Fruit fly (Drosophila melanogaster): Measurements from ENCODE around the gene CG6171.

CG6171 gene

DNA sequence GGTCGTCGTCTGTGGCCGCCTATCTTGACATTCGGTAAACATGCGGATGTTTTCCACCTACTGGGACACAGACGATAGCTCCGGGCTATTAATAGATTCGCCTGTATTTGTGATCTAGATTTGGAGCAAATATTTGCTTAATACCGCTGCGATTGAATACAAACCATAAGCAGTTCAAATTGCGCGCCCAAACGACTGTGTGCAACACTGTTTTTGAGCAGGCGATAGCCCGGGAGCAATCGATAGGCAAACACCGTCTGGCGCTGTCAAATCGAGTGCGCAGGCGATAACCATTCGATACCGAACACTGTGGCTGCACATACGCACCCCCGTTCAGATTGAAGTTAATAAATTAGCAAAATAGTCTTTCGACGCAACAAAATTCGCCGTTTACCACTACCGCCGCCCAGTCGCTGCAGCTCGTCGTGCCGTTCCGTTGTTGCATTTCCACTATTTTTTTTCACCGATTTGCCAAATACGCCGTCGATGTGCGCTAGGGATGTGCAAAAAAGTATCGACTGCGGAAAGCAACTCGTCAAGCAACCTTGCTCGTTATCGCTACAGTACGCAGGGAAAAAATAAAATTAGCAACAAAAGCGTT is 44.6 kb upstream of the CG6171 start, which contains the start of gene Atx2 (continued):
- TF ChIP-seq CG1233 (GFP tag; optimal IDR thresholded peaks at IDR 0.05) = peak; percentile 3
- peak; percentile 95 for TF ChIP-seq tna (GFP tag; IDR thresholded peaks at IDR 0.05; ENCODE audit: partially characterized antibody)
- no peak for TF ChIP-seq CG13894 (tag; optimal IDR thresholded peaks at IDR 0.05)
- peak; percentile 45 for TF ChIP-seq Antp (GFP tag; optimal IDR thresholded peaks at IDR 0.05)
- peak; percentile 8 for TF ChIP-seq CG3407 (GFP tag; optimal IDR thresholded peaks at IDR 0.05)
- peak; percentile 24; the same call in 1 of the 2 replicates for TF ChIP-seq wdn (GFP tag; IDR thresholded peaks at IDR 0.05)
- TF ChIP-seq NK7.1 (GFP tag; optimal IDR thresholded peaks at IDR 0.05) = peak; percentile 1
- peak; percentile 30 for TF ChIP-seq CrebB (tag; optimal IDR thresholded peaks at IDR 0.05)
- no peak for TF ChIP-seq Hand (GFP tag; optimal IDR thresholded peaks at IDR 0.05)
- TF ChIP-seq pnt (GFP tag; optimal IDR thresholded peaks at IDR 0.05) = no peak
- no peak for TF ChIP-seq Nf-YA (GFP tag; IDR thresholded peaks at IDR 0.05)
- peak; percentile 74 for TF ChIP-seq zfh2 (GFP tag; optimal IDR thresholded peaks at IDR 0.05)
- TF ChIP-seq Ravus (GFP tag; IDR thresholded peaks at IDR 0.05) = no peak
- no peak for TF ChIP-seq Hr3 (GFP tag; optimal IDR thresholded peaks at IDR 0.05)
- TF ChIP-seq vfl (GFP tag; optimal IDR thresholded peaks at IDR 0.05) = peak; percentile 49
- TF ChIP-seq CG7987 (GFP tag; optimal IDR thresholded peaks at IDR 0.05) = peak; percentile 13
- no peak for TF ChIP-seq sim (GFP tag; IDR thresholded peaks at IDR 0.05)
- peak; percentile 3 for TF ChIP-seq hkb (optimal IDR thresholded peaks at IDR 0.05)
- peak; percentile 32; the same call in 1 of the 2 replicates for TF ChIP-seq hkb (GFP tag; IDR thresholded peaks at IDR 0.05)
- TF ChIP-seq CTCF (GFP tag; optimal IDR thresholded peaks at IDR 0.05) = peak; percentile 69
- TF ChIP-seq amos (GFP tag; IDR thresholded peaks at IDR 0.05; ENCODE audit: partially characterized antibody) = peak; percentile 96
- no peak for TF ChIP-seq tup (GFP tag; optimal IDR thresholded peaks at IDR 0.05)
- TF ChIP-seq CG8478 (optimal IDR thresholded peaks at IDR 0.05) = peak; percentile 52
- peak; percentile 59 for TF ChIP-seq Hmr (GFP tag; optimal IDR thresholded peaks at IDR 0.05)
- peak; percentile 30; the same call in 1 of the 4 replicates for TF ChIP-seq Gug (GFP tag; IDR thresholded peaks at IDR 0.05)
- no peak for TF ChIP-seq Awh (GFP tag; IDR thresholded peaks at IDR 0.05)
- TF ChIP-seq pfk (GFP tag; optimal IDR thresholded peaks at IDR 0.05) = no peak
- TF ChIP-seq scrt (GFP tag; optimal IDR thresholded peaks at IDR 0.05) = no peak
- TF ChIP-seq cad (GFP tag; optimal IDR thresholded peaks at IDR 0.05) = no peak
- TF ChIP-seq pho (GFP tag; optimal IDR thresholded peaks at IDR 0.05) = peak; percentile 73
- TF ChIP-seq fd64A (GFP tag; optimal IDR thresholded peaks at IDR 0.05) = peak; percentile 43
- TF ChIP-seq kay (GFP tag; optimal IDR thresholded peaks at IDR 0.05) = no peak
- TF ChIP-seq GATAe (GFP tag; conservative IDR thresholded peaks at IDR 0.05) = no peak
- TF ChIP-seq klu (GFP tag; IDR thresholded peaks at IDR 0.05) = peak; percentile 60; the same call in 1 of the 2 replicates
- no peak for TF ChIP-seq Hr39 (optimal IDR thresholded peaks at IDR 0.05)
- peak; percentile 97 for TF ChIP-seq CG4617 (GFP tag; optimal IDR thresholded peaks at IDR 0.05; ENCODE audit: borderline replicate concordance)
- no peak for TF ChIP-seq CG6683 (GFP tag; optimal IDR thresholded peaks at IDR 0.05)
- TF ChIP-seq lab (GFP tag; optimal IDR thresholded peaks at IDR 0.05) = peak; percentile 60
- TF ChIP-seq ro (GFP tag; IDR thresholded peaks at IDR 0.05) = no peak
- TF ChIP-seq schlank (tag; optimal IDR thresholded peaks at IDR 0.05) = no peak
- TF ChIP-seq jumu (GFP tag; optimal IDR thresholded peaks at IDR 0.05) = peak; percentile 57
- TF ChIP-seq br (optimal IDR thresholded peaks at IDR 0.05) = no peak
- peak; percentile 96 for TF ChIP-seq CG10267 (tag; optimal IDR thresholded peaks at IDR 0.05)
- peak; percentile 56 for TF ChIP-seq CoRest (tag; optimal IDR thresholded peaks at IDR 0.05)
- TF ChIP-seq HmgZ (tag; optimal IDR thresholded peaks at IDR 0.05) = peak; percentile 74
- TF ChIP-seq CG16779 (GFP tag; IDR thresholded peaks at IDR 0.05) = no peak
- TF ChIP-seq odd (GFP tag; optimal IDR thresholded peaks at IDR 0.05) = no peak
- TF ChIP-seq CG32767 (GFP tag; IDR thresholded peaks at IDR 0.05) = no peak
- peak; percentile 36 for TF ChIP-seq CG3995 (GFP tag; optimal IDR thresholded peaks at IDR 0.05)
- TF ChIP-seq hth (optimal IDR thresholded peaks at IDR 0.05) = no peak
- TF ChIP-seq CG10274 (GFP tag; optimal IDR thresholded peaks at IDR 0.05) = no peak
- TF ChIP-seq B-H2 (GFP tag; optimal IDR thresholded peaks at IDR 0.05) = no peak
- TF ChIP-seq CG4820 (GFP tag; optimal IDR thresholded peaks at IDR 0.05) = peak; percentile 18

All from whole organism, embryonic.